Worm (Caenorhabditis elegans): ENCODE data around the gene C17F4.8.

- TF ChIP-seq fkh-10 (GFP tag; optimal IDR thresholded peaks at IDR 0.05) (no peak), mdl-1 (tag; optimal IDR thresholded peaks at IDR 0.05) (no peak), lin-15B (tag; optimal IDR thresholded peaks at IDR 0.05) (no peak), unc-39 (tag; optimal IDR thresholded peaks at IDR 0.05) (no peak)
These were observed 32.1 kb downstream of the C17F4.8 start, which contains the start of gene sri-53 for ce11 chrII:3202519-3202918.
